Worm (Caenorhabditis elegans) whole organism, early embryonic: ENCODE data around the gene kin-4.
"Not testable (repeated sequence)": the region's sequence is repeated elsewhere in the genome, so short reads cannot be mapped to it uniquely, and the experiment has no call there.

Source experiments
- B0310.2 ChIP-seq: sonication (generic microtip); optimal IDR thresholded peaks from 2 replicates; lab custom pipeline; 2016; ENCODE audit warnings: mild to moderate bottlenecking, missing genetic modification characterization, missing compliant biosample characterization
- F13C5.2 ChIP-seq: sonication (generic microtip); optimal IDR thresholded peaks from 2 replicates; lab custom pipeline; 2017; ENCODE audit warnings: mild to moderate bottlenecking, missing genetic modification characterization, inconsistent platforms, missing compliant biosample characterization
- aly-1 ChIP-seq: sonication (generic microtip); optimal IDR thresholded peaks from 2 replicates; lab custom pipeline; 2016; ENCODE audit warnings: missing genetic modification characterization, missing compliant biosample characterization
- ama-1 ChIP-seq: fragments of 150-350 bp; optimal IDR thresholded peaks from 2 replicates; lab custom pipeline; 2014
- ceh-13 ChIP-seq: fragments of 200-800 bp; sonication (Bioruptor generic); optimal IDR thresholded peaks from 2 replicates; lab custom pipeline; 2018; ENCODE audit warnings: mild to moderate bottlenecking, missing genetic modification characterization, missing compliant biosample characterization
- ceh-36 ChIP-seq: sonication (generic microtip); optimal IDR thresholded peaks from 2 replicates; lab custom pipeline; 2016; ENCODE audit warnings: missing genetic modification characterization, inconsistent platforms, missing compliant biosample characterization
- ets-7 ChIP-seq: sonication (generic microtip); optimal IDR thresholded peaks from 2 replicates; lab custom pipeline; 2016; ENCODE audit warnings: missing genotype, missing genetic modification characterization, missing compliant biosample characterization
- flt-1 ChIP-seq: fragments of 200-800 bp; sonication (Bioruptor generic); IDR thresholded peaks from 2 replicates; pipeline ENCODE4 v1.3.6; 2022; ENCODE audit warnings: missing genetic modification characterization, missing compliant biosample characterization
- hmbx-1 ChIP-seq: sonication (generic microtip); optimal IDR thresholded peaks from 2 replicates; lab custom pipeline; 2016; ENCODE audit warnings: mild to moderate bottlenecking, missing genetic modification characterization, missing compliant biosample characterization
- hmg-4 ChIP-seq: fragments of 200-800 bp; sonication (Bioruptor generic); optimal IDR thresholded peaks from 2 replicates; lab custom pipeline; 2018; ENCODE audit warnings: mild to moderate bottlenecking, missing genetic modification characterization, missing compliant biosample characterization
- hnd-1 ChIP-seq: sonication (generic microtip); optimal IDR thresholded peaks from 2 replicates; lab custom pipeline; 2016; ENCODE audit warnings: missing genetic modification characterization, missing compliant biosample characterization
- pes-1 ChIP-seq: fragments of 200-800 bp; sonication (Bioruptor generic); IDR thresholded peaks from 2 replicates; pipeline ENCODE4 v1.3.6; 2022; ENCODE audit warnings: missing genetic modification reagents, missing genetic modification characterization, missing compliant biosample characterization
- scrt-1 ChIP-seq: fragments of 200-800 bp; sonication (Bioruptor generic); IDR thresholded peaks from 2 replicates; pipeline ENCODE4 v1.3.6; 2022; ENCODE audit warnings: missing genetic modification characterization, missing compliant biosample characterization
- sea-1 ChIP-seq: fragments of 200-800 bp; sonication (Bioruptor generic); conservative IDR thresholded peaks from 2 replicates; pipeline ENCODE4 v1.3.6; 2022; ENCODE audit warnings: missing genetic modification characterization, missing compliant biosample characterization
- tbx-11 ChIP-seq: fragments of 200-800 bp; sonication (Bioruptor generic); IDR thresholded peaks from 2 replicates; pipeline ENCODE4 v1.3.6; 2022; ENCODE audit warnings: missing genetic modification characterization, missing compliant biosample characterization
- tbx-37 ChIP-seq: fragments of 200-800 bp; sonication (Bioruptor generic); conservative IDR thresholded peaks from 2 replicates; pipeline ENCODE4 v1.3.6; 2022; ENCODE audit warnings: missing genetic modification reagents, missing genetic modification characterization, missing compliant biosample characterization
- tra-4 ChIP-seq: sonication (generic microtip); optimal IDR thresholded peaks from 2 replicates; lab custom pipeline; 2017; ENCODE audit warnings: missing genetic modification characterization, missing compliant biosample characterization

The kin-4 gene

DNA sequence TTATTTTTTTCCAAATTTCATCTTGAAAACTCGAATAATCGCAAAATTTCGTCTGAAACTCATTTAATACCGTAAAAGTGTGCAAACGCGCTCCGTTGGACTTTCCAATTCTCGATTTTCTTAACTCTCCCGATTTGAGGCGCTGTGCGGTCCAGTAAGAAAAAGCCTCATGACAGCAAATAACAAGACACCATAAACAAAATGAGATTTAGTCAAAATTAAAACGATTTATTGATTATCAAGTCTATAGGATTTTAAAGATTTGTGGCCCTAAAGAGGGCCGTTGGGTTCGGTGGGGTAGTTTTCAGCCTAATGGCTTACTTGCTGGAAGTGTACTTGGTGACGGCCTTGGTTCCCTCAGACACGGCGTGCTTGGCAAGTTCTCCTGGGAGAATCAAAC is 25.4 kb upstream of the kin-4 start:
- TF ChIP-seq tbx-11 (peak; percentile 39; the same call in 1 of the 2 replicates), pes-1 (0 out of 2 replicates have a peak, but pooled peaks have one; percentile 27)

DNA sequence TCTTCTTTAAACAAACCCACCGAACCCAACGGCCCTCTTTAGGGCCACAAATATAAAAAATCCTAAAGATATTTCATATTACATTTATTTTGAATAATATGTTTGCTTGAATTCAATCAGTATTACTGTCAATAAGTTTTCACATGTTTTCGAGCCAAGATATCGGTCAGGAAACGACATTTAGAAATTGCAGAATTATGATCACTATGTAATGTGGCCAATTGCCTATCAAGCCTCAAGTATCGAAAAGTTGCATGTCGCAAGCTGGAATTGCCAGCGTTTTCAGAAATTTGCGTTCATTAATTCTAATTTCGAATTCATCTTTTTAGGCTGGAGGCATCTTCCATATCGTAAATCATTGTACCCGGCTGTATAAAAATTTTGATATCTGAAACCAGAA is 24.1 kb upstream of the kin-4 start:
- TF ChIP-seq ets-7 (no peak), ama-1 (lab: Kevin White, UChicago) (peak; percentile 8)

DNA sequence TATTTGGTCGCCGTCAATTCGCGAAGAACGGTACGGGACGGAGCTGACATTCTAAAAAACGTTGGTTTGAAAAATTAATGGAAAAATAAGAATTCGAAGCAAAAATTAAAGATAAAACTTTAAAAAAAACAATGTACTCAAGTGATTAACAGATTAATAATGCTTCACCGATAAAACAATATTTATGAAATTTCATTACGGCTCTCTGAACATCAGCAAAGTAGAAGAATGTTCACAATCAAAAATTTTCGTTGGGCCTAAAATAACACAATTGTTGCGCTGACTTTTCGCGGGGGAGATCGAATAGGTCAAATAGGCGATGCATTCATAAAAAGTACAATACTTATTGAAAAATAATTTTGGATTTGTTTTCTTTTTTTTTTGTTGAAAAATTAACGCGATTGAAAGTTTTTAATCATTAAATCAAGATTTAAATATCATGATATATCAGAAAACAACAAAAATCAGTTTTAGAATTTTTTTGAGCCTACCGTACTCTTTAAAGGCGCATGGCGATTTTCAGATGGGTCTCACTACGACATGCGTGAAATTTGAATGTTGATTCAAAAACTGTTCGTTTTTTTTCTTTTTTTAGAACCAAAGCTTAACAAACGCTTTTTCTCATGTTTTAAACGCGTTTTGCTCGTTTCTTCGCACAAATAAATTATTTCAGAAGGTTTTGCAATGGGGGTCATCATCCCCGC is 22.1 kb upstream of the kin-4 start, which contains the start of the genes memi-3 and cyp-31A2:
TSS of gene memi-3 (minus strand) at position 51 of the 704 bp plus-strand sequence.
TSS of gene cyp-31A2 (plus strand) at position 674 of the 704 bp plus-strand sequence.
- no peak for TF ChIP-seq hnd-1 (tag; lab: Kevin White, UChicago)

ce11 chrIV:11406127-11406526 is 19.4 kb upstream of the kin-4 start:
- peak; percentile 83 for TF ChIP-seq ama-1 (lab: Kevin White, UChicago)
- peak; percentile 81 for TF ChIP-seq aly-1

DNA sequence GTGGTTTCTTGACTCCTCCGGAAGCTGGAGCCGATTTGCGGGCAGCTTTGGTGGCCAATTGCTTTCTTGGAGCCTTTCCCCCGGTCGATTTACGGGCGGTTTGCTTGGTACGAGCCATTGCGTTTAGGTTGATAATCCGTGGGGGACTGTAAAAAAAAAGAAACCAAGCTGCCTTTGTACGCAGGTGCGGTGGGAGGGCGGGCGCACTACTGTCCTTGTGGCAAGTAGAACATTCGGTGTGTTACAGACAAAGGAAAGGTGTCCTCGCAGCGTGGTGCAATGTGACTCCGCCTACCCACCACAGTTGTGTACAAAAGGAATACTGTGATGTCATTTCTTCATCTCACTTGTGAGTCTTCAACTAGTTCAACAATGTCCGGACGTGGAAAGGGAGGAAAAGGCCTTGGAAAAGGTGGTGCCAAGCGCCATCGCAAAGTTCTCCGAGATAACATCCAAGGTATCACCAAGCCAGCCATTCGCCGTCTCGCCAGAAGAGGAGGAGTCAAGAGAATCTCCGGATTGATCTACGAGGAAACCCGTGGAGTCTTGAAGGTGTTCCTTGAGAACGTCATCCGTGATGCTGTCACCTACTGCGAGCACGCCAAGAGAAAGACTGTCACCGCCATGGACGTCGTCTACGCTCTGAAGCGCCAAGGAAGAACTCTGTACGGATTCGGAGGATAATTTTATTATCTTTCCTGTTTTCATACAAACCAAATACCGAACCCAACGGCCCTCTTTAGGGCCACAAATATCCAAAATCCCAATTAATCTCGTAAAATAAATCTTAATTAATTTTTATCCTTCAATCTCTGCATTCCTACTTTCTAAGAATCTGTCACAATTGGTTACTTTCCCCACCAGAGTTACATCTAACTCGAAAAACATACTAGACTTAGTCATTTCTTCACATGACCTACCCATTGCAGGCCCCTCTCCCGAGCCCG is 18.5 kb upstream of the kin-4 start, which contains the start of the genes his-63 and his-64:
TSS of gene his-63 (minus strand) at position 118 of the 947 bp plus-strand sequence.
TSS of gene his-64 (plus strand) at position 373 of the 947 bp plus-strand sequence.
- TF ChIP-seq tra-4 (tag; lab: Kevin White, UChicago), result peak; percentile 17
- peak; percentile 69 for TF ChIP-seq pes-1
- peak; percentile 56; the same call in 1 of the 2 replicates for TF ChIP-seq flt-1 (GFP tag; lab: Robert Waterston, UW)
- TF ChIP-seq aly-1, result peak; percentile 83
- peak; percentile 6; the same call in 1 of the 2 replicates for TF ChIP-seq sea-1
- TF ChIP-seq tbx-37, result peak; percentile 47; the same call in 1 of the 2 replicates
- TF ChIP-seq tbx-11, result peak; percentile 54
- TF ChIP-seq ama-1 (lab: Kevin White, UChicago), result peak; percentile 92
- TF ChIP-seq ceh-36 (tag; lab: Kevin White, UChicago), result peak; percentile 57
- TF ChIP-seq scrt-1 (GFP tag; lab: Robert Waterston, UW), result 0 out of 2 replicates have a peak, but pooled peaks have one; percentile 51

DNA sequence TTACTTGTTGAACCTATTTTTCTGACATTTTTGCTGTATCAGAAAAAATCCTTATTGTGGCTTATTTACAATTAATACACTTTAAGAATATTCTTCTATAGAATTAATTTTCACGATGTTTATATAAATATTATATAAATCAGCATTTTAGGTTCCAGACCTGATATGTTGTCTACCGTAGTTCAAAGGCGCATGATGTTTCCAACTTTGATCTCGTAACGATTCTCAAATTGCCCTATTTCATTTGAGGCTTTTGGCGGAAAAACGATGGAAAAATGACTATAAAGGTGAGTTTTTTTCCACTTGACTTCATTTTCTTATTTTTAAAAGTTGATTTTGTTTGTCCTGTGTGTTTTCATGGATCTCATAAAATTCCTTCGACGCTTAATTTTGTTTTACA is 15.5 kb upstream of the kin-4 start, which contains the start of gene gfat-2:
TSS of gene gfat-2 (plus strand) at position 145 of the 400 bp plus-strand sequence.
- TF ChIP-seq tbx-11 (no peak), F13C5.2 (tag; lab: Kevin White, UChicago) (no peak), aly-1 (no peak), ets-7 (no peak), ceh-36 (tag; lab: Kevin White, UChicago) (no peak)

DNA sequence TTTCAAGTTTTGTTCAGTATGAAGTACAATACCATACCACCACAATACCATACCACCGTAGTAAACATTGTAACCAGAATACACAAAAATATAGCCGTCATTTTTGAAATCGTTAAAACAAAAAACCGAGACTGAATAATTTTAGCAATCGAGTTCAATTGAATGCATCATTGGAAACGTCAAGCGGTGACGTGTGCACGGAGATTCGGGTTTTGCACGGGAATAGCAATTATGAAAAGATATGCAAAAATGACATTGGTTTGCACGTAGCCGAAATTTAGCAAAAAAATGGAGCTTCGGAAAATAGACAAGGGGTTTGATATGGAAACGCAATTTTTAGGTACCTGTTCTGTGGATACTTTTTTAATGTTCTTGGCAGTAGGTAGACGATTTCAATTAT is 10.6 kb upstream of the kin-4 start, which contains the start of gene F22B3.10:
TSS of gene F22B3.10 (minus strand) at position 101 of the 400 bp plus-strand sequence.
- no peak for TF ChIP-seq tbx-11
- TF ChIP-seq flt-1 (GFP tag; lab: Robert Waterston, UW), result no peak
- TF ChIP-seq tbx-37, result no peak
- TF ChIP-seq hmbx-1, result no peak
- TF ChIP-seq hnd-1 (tag; lab: Kevin White, UChicago), result no peak
- TF ChIP-seq ceh-36 (tag; lab: Kevin White, UChicago), result no peak
- no peak for TF ChIP-seq scrt-1 (GFP tag; lab: Robert Waterston, UW)
- TF ChIP-seq pes-1, result no peak
- no peak for TF ChIP-seq aly-1
- TF ChIP-seq F13C5.2 (tag; lab: Kevin White, UChicago), result no peak
- TF ChIP-seq ceh-13 (GFP tag; lab: Kevin White, UChicago), result no peak
- TF ChIP-seq sea-1, result no peak
- no peak for TF ChIP-seq tra-4 (tag; lab: Kevin White, UChicago)
- TF ChIP-seq ets-7, result no peak
- TF ChIP-seq hmg-4 (GFP tag; lab: Kevin White, UChicago), result no peak
- no peak for TF ChIP-seq B0310.2 (tag; lab: Kevin White, UChicago)

- not testable (repeated sequence) for TF ChIP-seq tra-4 (tag; lab: Kevin White, UChicago); aly-1; hmbx-1
Measured at ce11 chrIV:11416724-11417123, 8.8 kb upstream of the kin-4 start, which contains the start of gene F22B3.5. Gene F22B3.5, minus strand, starts transcription at chrIV:11416824.

- TF ChIP-seq hnd-1 (tag; lab: Kevin White, UChicago), result no peak
Measured at ce11 chrIV:11421696-11422095, 3.8 kb upstream of the kin-4 start, which contains the start of gene F22B3.7. Gene F22B3.7, minus strand, starts transcription at chrIV:11421796.
